Fruit fly (Drosophila melanogaster) whole organism, embryonic: ENCODE measurements around the gene cbt.

Source experiments
- B-H2 ChIP-seq: fragments of 200-800 bp; sonication (Bioruptor generic); optimal IDR thresholded peaks from 2 replicates; lab custom pipeline; 2018; ENCODE audit warnings: missing biosample characterization, mild to moderate bottlenecking, missing genetic modification characterization
- CG32772 ChIP-seq: fragments of 200-800 bp; sonication (Bioruptor generic); IDR thresholded peaks from 2 replicates; pipeline ENCODE4 v1.3.6; 2022; ENCODE audit warnings: missing biosample characterization, missing genetic modification characterization
- HLH54F ChIP-seq: fragments of 200-800 bp; sonication (Bioruptor generic); optimal IDR thresholded peaks from 3 replicates; lab custom pipeline; 2016; ENCODE audit warnings: missing biosample characterization, missing genetic modification characterization
- fd102C ChIP-seq: fragments of 200-800 bp; sonication (Bioruptor generic); optimal IDR thresholded peaks from 2 replicates; lab custom pipeline; 2018; ENCODE audit warnings: missing biosample characterization, mild to moderate bottlenecking, missing genetic modification characterization, moderate library complexity
- nmo ChIP-seq: fragments of 200-800 bp; sonication (Bioruptor generic); optimal IDR thresholded peaks from 2 replicates; lab custom pipeline; 2018; ENCODE audit warnings: missing biosample characterization, mild to moderate bottlenecking, missing genetic modification characterization, moderate library complexity
- pfk ChIP-seq: fragments of 200-800 bp; sonication (Bioruptor generic); optimal IDR thresholded peaks from 2 replicates; lab custom pipeline; 2018; ENCODE audit warnings: missing biosample characterization, mild to moderate bottlenecking, missing genetic modification characterization, moderate library complexity
- pnt ChIP-seq: fragments of 200-800 bp; sonication (Bioruptor generic); optimal IDR thresholded peaks from 3 replicates; lab custom pipeline; 2016; ENCODE audit warnings: missing biosample characterization, missing genetic modification characterization
- sd ChIP-seq: fragments of 200-800 bp; sonication (Bioruptor generic); optimal IDR thresholded peaks from 3 replicates; lab custom pipeline; 2018; ENCODE audit warnings: missing biosample characterization, mild to moderate bottlenecking, missing genetic modification characterization, moderate library complexity

DNA sequence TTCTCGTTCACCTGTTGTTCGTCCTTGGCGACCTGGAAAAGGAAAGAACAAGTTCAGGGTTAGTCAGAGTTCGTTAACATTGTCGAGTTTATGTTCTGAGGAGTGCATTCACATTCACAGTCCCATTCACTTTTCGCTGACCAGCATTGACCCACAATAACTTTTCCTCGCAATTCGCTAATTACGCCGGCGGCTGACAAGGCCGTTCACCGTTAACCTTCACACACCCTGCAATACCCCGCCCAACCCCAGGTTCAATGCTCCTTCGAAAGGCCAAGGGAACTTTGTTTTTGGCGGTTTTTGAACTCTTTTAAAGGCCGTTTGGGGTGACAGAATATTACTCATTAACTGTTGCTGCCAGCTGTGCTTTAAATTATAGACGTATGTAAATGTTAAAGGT is 1.3 kb downstream of the cbt start:
- TF ChIP-seq sd (tag; lab: Kevin White, UChicago): no peak
- TF ChIP-seq B-H2 (GFP tag; lab: Kevin White, UChicago): no peak
- TF ChIP-seq pfk (GFP tag; lab: Kevin White, UChicago): no peak
- no peak for TF ChIP-seq pnt
- TF ChIP-seq fd102C (GFP tag; lab: Kevin White, UChicago): no peak
- no peak for TF ChIP-seq nmo
- no peak for TF ChIP-seq HLH54F (GFP tag; lab: Kevin White, UChicago)
- no peak for TF ChIP-seq CG32772 (GFP tag; lab: Robert Waterston, UW)
